Worm (Caenorhabditis elegans) whole organism, midembryonic: ENCODE data around the gene anp-1.

Source experiments
- T22C8.4 ChIP-seq: fragments of 200-800 bp; sonication (Bioruptor generic); IDR thresholded peaks from 2 replicates; pipeline ENCODE4 v1.3.6; 2022; ENCODE audit warnings: missing genetic modification characterization, missing compliant biosample characterization
- cog-1 ChIP-seq: sonication (generic microtip); optimal IDR thresholded peaks from 2 replicates; lab custom pipeline; 2016; ENCODE audit warnings: missing genetic modification characterization, missing compliant biosample characterization
- flt-1 ChIP-seq: fragments of 200-800 bp; sonication (Bioruptor generic); IDR thresholded peaks from 2 replicates; pipeline ENCODE4 v1.3.6; 2022; ENCODE audit warnings: missing genetic modification characterization, missing compliant biosample characterization
- klf-2 ChIP-seq: fragments of 200-800 bp; sonication (Bioruptor generic); conservative IDR thresholded peaks from 2 replicates; pipeline ENCODE4 v1.3.6; 2022; ENCODE audit warnings: missing genetic modification reagents, missing genetic modification characterization, missing compliant biosample characterization
- med-1 ChIP-seq: sonication (generic microtip); optimal IDR thresholded peaks from 2 replicates; lab custom pipeline; 2017; ENCODE audit warnings: missing genetic modification characterization, mild to moderate bottlenecking, missing compliant biosample characterization, antibody characterized with exemption, missing genetic modification reagents; ENCODE audit not compliant: insufficient read depth
- ref-1 ChIP-seq: fragments of 200-800 bp; sonication (Bioruptor generic); conservative IDR thresholded peaks from 2 replicates; pipeline ENCODE4 v1.3.6; 2022; ENCODE audit warnings: missing genetic modification reagents, missing genetic modification characterization, missing compliant biosample characterization
- tab-1 ChIP-seq: fragments of 200-800 bp; sonication (Bioruptor generic); IDR thresholded peaks from 2 replicates; pipeline ENCODE4 v1.3.6; 2022; ENCODE audit warnings: missing genetic modification characterization, missing compliant biosample characterization
- ztf-23 ChIP-seq: fragments of 200-800 bp; sonication (Bioruptor generic); IDR thresholded peaks from 2 replicates; pipeline ENCODE4 v1.3.6; 2022; ENCODE audit warnings: missing genetic modification reagents, missing genetic modification characterization, missing compliant biosample characterization
- ztf-29 ChIP-seq: fragments of 200-800 bp; sonication (Bioruptor generic); IDR thresholded peaks from 2 replicates; pipeline ENCODE4 v1.3.6; 2022; ENCODE audit warnings: missing genetic modification reagents, missing genetic modification characterization, missing compliant biosample characterization

The anp-1 gene

ce11 chrV:12859144-12859543 lies at the start of gene anp-1:
TSS of gene anp-1 (plus strand) at chrV:12859444.
- TF ChIP-seq tab-1 (GFP tag; lab: Robert Waterston, UW) (no peak), flt-1 (GFP tag; lab: Robert Waterston, UW) (no peak), ref-1 (GFP tag; lab: Robert Waterston, UW) (no peak), T22C8.4 (GFP tag; lab: Robert Waterston, UW) (no peak), med-1 (GFP tag; lab: Kevin White, UChicago) (no peak), ztf-23 (GFP tag; lab: Robert Waterston, UW) (no peak), klf-2 (GFP tag; lab: Robert Waterston, UW) (no peak), ztf-29 (GFP tag; lab: Robert Waterston, UW) (no peak), cog-1 (tag; lab: Kevin White, UChicago) (no peak)

- TF ChIP-seq klf-2 (GFP tag; lab: Robert Waterston, UW) (no peak), ref-1 (GFP tag; lab: Robert Waterston, UW) (no peak), flt-1 (GFP tag; lab: Robert Waterston, UW) (no peak), ztf-29 (GFP tag; lab: Robert Waterston, UW) (no peak), med-1 (GFP tag; lab: Kevin White, UChicago) (no peak), ztf-23 (GFP tag; lab: Robert Waterston, UW) (no peak), cog-1 (tag; lab: Kevin White, UChicago) (no peak), T22C8.4 (GFP tag; lab: Robert Waterston, UW) (no peak)
Measured at ce11 chrV:12809876-12810275, 49.4 kb upstream of the anp-1 start, which contains the start of gene ZC443.1. TSS of gene ZC443.1 (minus strand) at chrV:12810080.

DNA sequence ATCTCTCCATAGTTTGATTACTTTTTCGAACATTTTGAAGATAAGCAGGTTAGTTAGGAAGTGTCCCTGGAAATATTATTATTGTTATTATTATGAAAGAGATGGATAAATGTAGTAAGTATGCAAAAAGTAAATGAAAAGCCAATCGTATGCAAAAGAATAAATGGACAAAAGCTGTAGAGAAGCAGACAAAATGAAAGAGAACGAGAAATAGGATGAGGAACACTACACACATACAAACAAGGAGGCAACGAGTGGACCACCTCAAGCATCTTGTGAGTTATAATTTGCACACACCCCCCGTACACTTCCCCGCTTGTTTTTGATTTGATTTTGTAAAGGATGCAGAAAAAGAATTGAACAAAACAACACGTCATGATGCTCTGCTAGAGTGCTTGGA lies 48.1 kb upstream of the anp-1 start, which contains the start of gene ZC443.2:
ZC443.2 (minus strand) TSS at position 67 of the 400 bp plus-strand sequence.
- TF ChIP-seq ref-1 (GFP tag; lab: Robert Waterston, UW), result no peak
- TF ChIP-seq med-1 (GFP tag; lab: Kevin White, UChicago), result no peak
- TF ChIP-seq ztf-23 (GFP tag; lab: Robert Waterston, UW), result no peak
- no peak for TF ChIP-seq flt-1 (GFP tag; lab: Robert Waterston, UW)
- TF ChIP-seq ztf-29 (GFP tag; lab: Robert Waterston, UW), result no peak
- no peak for TF ChIP-seq tab-1 (GFP tag; lab: Robert Waterston, UW)
- no peak for TF ChIP-seq klf-2 (GFP tag; lab: Robert Waterston, UW)
- TF ChIP-seq T22C8.4 (GFP tag; lab: Robert Waterston, UW), result no peak
- TF ChIP-seq cog-1 (tag; lab: Kevin White, UChicago), result no peak

DNA sequence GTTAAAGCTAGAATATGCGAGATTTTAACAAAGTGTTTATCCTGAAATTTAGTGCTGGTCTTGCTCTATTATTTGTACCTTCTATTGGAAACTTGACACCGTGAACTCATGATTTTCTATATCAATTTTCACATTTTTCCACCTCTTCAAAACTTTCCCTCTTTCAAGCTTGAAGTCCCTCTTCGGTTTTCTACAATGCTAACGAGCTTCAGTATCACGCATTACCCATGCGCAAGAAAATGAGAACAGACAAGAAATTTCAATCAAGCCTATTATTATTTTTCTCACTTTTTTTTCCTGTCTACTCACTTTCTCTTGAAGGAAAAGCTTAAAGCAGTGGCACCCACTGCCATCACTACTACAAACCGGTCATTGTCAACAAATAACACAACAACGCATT lies 47.4 kb upstream of the anp-1 start:
- TF ChIP-seq cog-1 (tag; lab: Kevin White, UChicago) (no peak), klf-2 (GFP tag; lab: Robert Waterston, UW) (no peak), ztf-29 (GFP tag; lab: Robert Waterston, UW) (no peak), ref-1 (GFP tag; lab: Robert Waterston, UW) (no peak), med-1 (GFP tag; lab: Kevin White, UChicago) (no peak), T22C8.4 (GFP tag; lab: Robert Waterston, UW) (no peak), tab-1 (GFP tag; lab: Robert Waterston, UW) (no peak), flt-1 (GFP tag; lab: Robert Waterston, UW) (no peak), ztf-23 (GFP tag; lab: Robert Waterston, UW) (no peak)

DNA sequence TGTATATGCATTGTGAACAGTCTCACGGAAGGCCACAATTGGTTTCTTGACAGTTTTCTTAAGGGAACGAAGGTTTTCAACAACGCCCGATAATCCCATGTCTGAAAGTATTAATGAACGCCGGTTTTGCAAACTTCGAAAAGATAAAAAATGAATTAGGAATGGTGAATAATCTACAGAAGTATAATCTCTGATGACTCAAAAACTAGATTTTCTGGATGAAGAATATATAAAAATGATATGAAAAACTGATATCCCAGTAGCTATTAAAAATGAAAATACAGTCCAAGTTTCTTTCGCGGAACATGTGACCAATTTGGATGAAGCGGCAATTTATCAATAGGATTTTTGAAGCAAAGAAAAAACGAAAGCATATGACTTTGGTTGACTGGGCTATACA lies 45.2 kb upstream of the anp-1 start, which contains the start of gene ZC443.3:
ZC443.3 (minus strand) TSS at position 101 of the 400 bp plus-strand sequence.
- TF ChIP-seq med-1 (GFP tag; lab: Kevin White, UChicago) (no peak), cog-1 (tag; lab: Kevin White, UChicago) (no peak), flt-1 (GFP tag; lab: Robert Waterston, UW) (no peak), tab-1 (GFP tag; lab: Robert Waterston, UW) (no peak), ztf-29 (GFP tag; lab: Robert Waterston, UW) (no peak), klf-2 (GFP tag; lab: Robert Waterston, UW) (no peak), ztf-23 (GFP tag; lab: Robert Waterston, UW) (no peak), T22C8.4 (GFP tag; lab: Robert Waterston, UW) (no peak), ref-1 (GFP tag; lab: Robert Waterston, UW) (no peak)

- TF ChIP-seq klf-2 (GFP tag; lab: Robert Waterston, UW) (no peak), ztf-29 (GFP tag; lab: Robert Waterston, UW) (peak; percentile 64; the same call in 1 of the 2 replicates), tab-1 (GFP tag; lab: Robert Waterston, UW) (0 out of 2 replicates have a peak, but pooled peaks have one; percentile 39), flt-1 (GFP tag; lab: Robert Waterston, UW) (0 out of 2 replicates have a peak, but pooled peaks have one; percentile 45), T22C8.4 (GFP tag; lab: Robert Waterston, UW) (no peak), cog-1 (tag; lab: Kevin White, UChicago) (peak; percentile 71), ref-1 (GFP tag; lab: Robert Waterston, UW) (no peak), med-1 (GFP tag; lab: Kevin White, UChicago) (no peak), ztf-23 (GFP tag; lab: Robert Waterston, UW) (0 out of 2 replicates have a peak, but pooled peaks have one; percentile 54)
Measured at ce11 chrV:12814481-12814882, 44.8 kb upstream of the anp-1 start.

DNA sequence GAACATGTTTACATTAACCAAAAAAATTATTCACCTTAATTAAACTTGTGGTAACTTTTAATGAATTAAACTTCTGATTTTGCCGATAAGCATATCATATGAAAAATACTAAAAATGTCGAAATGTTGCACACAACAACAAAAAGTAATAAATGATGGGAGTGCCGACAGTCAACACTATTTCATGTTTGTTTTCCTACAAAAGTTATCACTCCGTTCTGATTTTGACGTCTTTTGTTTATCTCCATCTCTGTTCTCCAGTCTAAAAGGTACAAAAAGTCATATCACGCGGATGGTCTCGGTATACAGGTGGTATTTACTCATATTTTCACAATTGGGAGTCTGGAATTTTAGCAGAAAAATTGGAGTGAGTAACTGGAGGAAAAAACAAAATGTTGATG lies 43.9 kb upstream of the anp-1 start:
- no peak for TF ChIP-seq ztf-23 (GFP tag; lab: Robert Waterston, UW)
- TF ChIP-seq T22C8.4 (GFP tag; lab: Robert Waterston, UW), result no peak
- no peak for TF ChIP-seq ztf-29 (GFP tag; lab: Robert Waterston, UW)
- no peak for TF ChIP-seq flt-1 (GFP tag; lab: Robert Waterston, UW)
- no peak for TF ChIP-seq tab-1 (GFP tag; lab: Robert Waterston, UW)
- no peak for TF ChIP-seq klf-2 (GFP tag; lab: Robert Waterston, UW)
- no peak for TF ChIP-seq cog-1 (tag; lab: Kevin White, UChicago)
- TF ChIP-seq med-1 (GFP tag; lab: Kevin White, UChicago), result no peak
- no peak for TF ChIP-seq ref-1 (GFP tag; lab: Robert Waterston, UW)

DNA sequence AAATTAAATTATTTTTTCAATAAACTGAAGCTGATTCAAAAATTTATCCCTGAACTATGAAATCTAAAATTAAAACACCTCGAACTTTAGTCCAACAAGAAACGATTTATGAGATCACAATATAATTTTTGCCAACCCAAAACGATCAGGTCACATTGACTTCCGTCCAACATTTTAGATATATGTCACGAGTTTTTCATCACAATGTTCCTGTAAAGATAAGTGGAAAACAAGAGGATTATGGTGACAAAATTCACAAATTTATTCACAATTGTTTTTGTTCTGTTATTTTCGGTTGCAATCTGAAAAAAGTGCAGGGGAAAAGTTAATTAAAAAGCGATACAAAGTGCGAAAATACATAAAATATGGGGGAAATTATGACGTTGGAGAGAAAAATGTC lies 42.6 kb upstream of the anp-1 start:
- no peak for TF ChIP-seq T22C8.4 (GFP tag; lab: Robert Waterston, UW)
- TF ChIP-seq flt-1 (GFP tag; lab: Robert Waterston, UW), result no peak
- TF ChIP-seq tab-1 (GFP tag; lab: Robert Waterston, UW), result no peak
- TF ChIP-seq cog-1 (tag; lab: Kevin White, UChicago), result no peak
- no peak for TF ChIP-seq klf-2 (GFP tag; lab: Robert Waterston, UW)
- no peak for TF ChIP-seq med-1 (GFP tag; lab: Kevin White, UChicago)
- no peak for TF ChIP-seq ztf-29 (GFP tag; lab: Robert Waterston, UW)
- no peak for TF ChIP-seq ref-1 (GFP tag; lab: Robert Waterston, UW)
- TF ChIP-seq ztf-23 (GFP tag; lab: Robert Waterston, UW), result no peak
